Worm (Caenorhabditis elegans): ENCODE data around the gene algn-14.
"Not testable (repeated sequence)": the region's sequence is repeated elsewhere in the genome, so short reads cannot be mapped to it uniquely, and the experiment has no call there.

DNA sequence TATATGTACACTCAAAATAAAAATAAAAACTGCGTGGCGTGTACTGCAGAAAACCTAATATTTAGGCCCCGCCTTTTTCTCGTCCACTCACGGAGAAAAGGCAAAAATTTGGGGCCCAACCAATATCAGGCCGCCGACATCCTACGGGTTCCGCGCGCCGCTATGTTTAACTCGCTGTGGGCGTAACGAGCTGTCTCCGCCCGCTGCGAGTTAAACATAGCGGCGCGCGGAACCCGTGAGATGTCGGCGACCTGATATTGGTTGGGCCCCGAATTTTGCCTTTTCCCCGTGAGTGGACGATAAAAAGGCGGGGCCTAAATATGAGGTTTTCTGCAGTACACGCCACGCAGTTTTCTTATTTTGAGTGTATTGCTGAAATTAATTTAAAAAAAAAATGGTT, 32.0 kb downstream of the algn-14 start:
- TF ChIP-seq mep-1 (tag; optimal IDR thresholded peaks at IDR 0.05); fkh-10 (GFP tag; optimal IDR thresholded peaks at IDR 0.05); unc-39 (tag; optimal IDR thresholded peaks at IDR 0.05); unc-62 (GFP tag; optimal IDR thresholded peaks at IDR 0.05 in 1 of 2); unc-62 (tag; optimal IDR thresholded peaks at IDR 0.05); nhr-11 (tag; optimal IDR thresholded peaks at IDR 0.05); hlh-11 (tag; optimal IDR thresholded peaks at IDR 0.05); ceh-82 (tag; optimal IDR thresholded peaks at IDR 0.05); daf-12 (tag; optimal IDR thresholded peaks at IDR 0.05); mdl-1 (tag; optimal IDR thresholded peaks at IDR 0.05); lin-39 (tag; optimal IDR thresholded peaks at IDR 0.05); lsy-2 (tag; optimal IDR thresholded peaks at IDR 0.05): not testable (repeated sequence)

Measured in whole organism, L4 larva.